Worm (Caenorhabditis elegans) whole organism, early embryonic: ENCODE results near the gene mdt-21.
A peak's percentile ranks its signal among the peaks of the same experiment; 100 is the strongest.
"Not testable (repeated sequence)": the region's sequence is repeated elsewhere in the genome, so short reads cannot be mapped to it uniquely, and the experiment has no call there.

Experiments
- B0310.2 ChIP-seq: sonication (generic microtip); optimal IDR thresholded peaks from 2 replicates; lab custom pipeline; 2016; ENCODE audit warnings: mild to moderate bottlenecking, missing genetic modification characterization, missing compliant biosample characterization
- F13C5.2 ChIP-seq: sonication (generic microtip); optimal IDR thresholded peaks from 2 replicates; lab custom pipeline; 2017; ENCODE audit warnings: mild to moderate bottlenecking, missing genetic modification characterization, inconsistent platforms, missing compliant biosample characterization
- aly-1 ChIP-seq: sonication (generic microtip); optimal IDR thresholded peaks from 2 replicates; lab custom pipeline; 2016; ENCODE audit warnings: missing genetic modification characterization, missing compliant biosample characterization
- ama-1 ChIP-seq: fragments of 150-350 bp; optimal IDR thresholded peaks from 2 replicates; lab custom pipeline; 2014
- ceh-13 ChIP-seq: fragments of 200-800 bp; sonication (Bioruptor generic); optimal IDR thresholded peaks from 2 replicates; lab custom pipeline; 2018; ENCODE audit warnings: mild to moderate bottlenecking, missing genetic modification characterization, missing compliant biosample characterization
- ceh-36 ChIP-seq: sonication (generic microtip); optimal IDR thresholded peaks from 2 replicates; lab custom pipeline; 2016; ENCODE audit warnings: missing genetic modification characterization, inconsistent platforms, missing compliant biosample characterization
- ets-7 ChIP-seq: sonication (generic microtip); optimal IDR thresholded peaks from 2 replicates; lab custom pipeline; 2016; ENCODE audit warnings: missing genotype, missing genetic modification characterization, missing compliant biosample characterization
- flt-1 ChIP-seq: fragments of 200-800 bp; sonication (Bioruptor generic); IDR thresholded peaks from 2 replicates; pipeline ENCODE4 v1.3.6; 2022; ENCODE audit warnings: missing genetic modification characterization, missing compliant biosample characterization
- hmbx-1 ChIP-seq: sonication (generic microtip); optimal IDR thresholded peaks from 2 replicates; lab custom pipeline; 2016; ENCODE audit warnings: mild to moderate bottlenecking, missing genetic modification characterization, missing compliant biosample characterization
- hmg-4 ChIP-seq: fragments of 200-800 bp; sonication (Bioruptor generic); optimal IDR thresholded peaks from 2 replicates; lab custom pipeline; 2018; ENCODE audit warnings: mild to moderate bottlenecking, missing genetic modification characterization, missing compliant biosample characterization
- hnd-1 ChIP-seq: sonication (generic microtip); optimal IDR thresholded peaks from 2 replicates; lab custom pipeline; 2016; ENCODE audit warnings: missing genetic modification characterization, missing compliant biosample characterization
- pes-1 ChIP-seq: fragments of 200-800 bp; sonication (Bioruptor generic); IDR thresholded peaks from 2 replicates; pipeline ENCODE4 v1.3.6; 2022; ENCODE audit warnings: missing genetic modification reagents, missing genetic modification characterization, missing compliant biosample characterization
- scrt-1 ChIP-seq: fragments of 200-800 bp; sonication (Bioruptor generic); IDR thresholded peaks from 2 replicates; pipeline ENCODE4 v1.3.6; 2022; ENCODE audit warnings: missing genetic modification characterization, missing compliant biosample characterization
- sea-1 ChIP-seq: fragments of 200-800 bp; sonication (Bioruptor generic); conservative IDR thresholded peaks from 2 replicates; pipeline ENCODE4 v1.3.6; 2022; ENCODE audit warnings: missing genetic modification characterization, missing compliant biosample characterization
- tbx-11 ChIP-seq: fragments of 200-800 bp; sonication (Bioruptor generic); IDR thresholded peaks from 2 replicates; pipeline ENCODE4 v1.3.6; 2022; ENCODE audit warnings: missing genetic modification characterization, missing compliant biosample characterization
- tbx-37 ChIP-seq: fragments of 200-800 bp; sonication (Bioruptor generic); conservative IDR thresholded peaks from 2 replicates; pipeline ENCODE4 v1.3.6; 2022; ENCODE audit warnings: missing genetic modification reagents, missing genetic modification characterization, missing compliant biosample characterization
- tra-4 ChIP-seq: sonication (generic microtip); optimal IDR thresholded peaks from 2 replicates; lab custom pipeline; 2017; ENCODE audit warnings: missing genetic modification characterization, missing compliant biosample characterization

mdt-21 gene

ce11 chrIII:11740868-11741267 lies 36.6 kb upstream of the mdt-21 start:
- TF ChIP-seq ets-7 (tag; lab: Kevin White, UChicago) (no peak), aly-1 (no peak), hmg-4 (GFP tag; lab: Kevin White, UChicago) (no peak), B0310.2 (no peak), ceh-13 (GFP tag; lab: Kevin White, UChicago) (no peak), F13C5.2 (no peak), tbx-37 (GFP tag; lab: Robert Waterston, UW) (no peak), scrt-1 (GFP tag; lab: Robert Waterston, UW) (no peak), sea-1 (GFP tag; lab: Robert Waterston, UW) (no peak), tra-4 (tag; lab: Kevin White, UChicago) (no peak), hnd-1 (no peak), tbx-11 (GFP tag; lab: Robert Waterston, UW) (no peak)

- no peak for TF ChIP-seq ceh-36 (tag; lab: Kevin White, UChicago)
- TF ChIP-seq scrt-1 (GFP tag; lab: Robert Waterston, UW): no peak
- no peak for TF ChIP-seq sea-1 (GFP tag; lab: Robert Waterston, UW)
- TF ChIP-seq ama-1 (lab: Kevin White, UChicago): no peak
- TF ChIP-seq F13C5.2: no peak
- TF ChIP-seq hnd-1: no peak
- TF ChIP-seq tbx-11 (GFP tag; lab: Robert Waterston, UW): no peak
- TF ChIP-seq flt-1: no peak
- TF ChIP-seq tra-4 (tag; lab: Kevin White, UChicago): no peak
- no peak for TF ChIP-seq ets-7 (tag; lab: Kevin White, UChicago)
Observed at ce11 chrIII:11742191-11742590, 35.2 kb upstream of the mdt-21 start.

- TF ChIP-seq flt-1: no peak
- no peak for TF ChIP-seq ets-7 (tag; lab: Kevin White, UChicago)
- peak; percentile 1 for TF ChIP-seq hnd-1
- TF ChIP-seq pes-1 (GFP tag; lab: Robert Waterston, UW): peak; percentile 59; the same call in 1 of the 2 replicates
- peak; percentile 86 for TF ChIP-seq tbx-37 (GFP tag; lab: Robert Waterston, UW)
- TF ChIP-seq ceh-13 (GFP tag; lab: Kevin White, UChicago): no peak
Observed at ce11 chrIII:11746718-11747117, 30.7 kb upstream of the mdt-21 start, which contains the start of gene mrt-2. mrt-2 (plus strand) TSS chrIII:11746766.

ce11 chrIII:11750232-11750631 lies 27.2 kb upstream of the mdt-21 start:
- TF ChIP-seq tra-4 (tag; lab: Kevin White, UChicago): no peak
- TF ChIP-seq tbx-37 (GFP tag; lab: Robert Waterston, UW): no peak
- TF ChIP-seq hnd-1: no peak
- TF ChIP-seq hmbx-1 (tag; lab: Kevin White, UChicago): no peak
- TF ChIP-seq pes-1 (GFP tag; lab: Robert Waterston, UW): no peak
- no peak for TF ChIP-seq ceh-13 (GFP tag; lab: Kevin White, UChicago)
- no peak for TF ChIP-seq B0310.2
- TF ChIP-seq ets-7 (tag; lab: Kevin White, UChicago): no peak
- no peak for TF ChIP-seq hmg-4 (GFP tag; lab: Kevin White, UChicago)
- TF ChIP-seq scrt-1 (GFP tag; lab: Robert Waterston, UW): no peak
- no peak for TF ChIP-seq flt-1
- no peak for TF ChIP-seq F13C5.2
- no peak for TF ChIP-seq aly-1
- no peak for TF ChIP-seq tbx-11 (GFP tag; lab: Robert Waterston, UW)
- TF ChIP-seq ama-1 (lab: Kevin White, UChicago): no peak
- TF ChIP-seq sea-1 (GFP tag; lab: Robert Waterston, UW): no peak
- no peak for TF ChIP-seq ceh-36 (tag; lab: Kevin White, UChicago)

ce11 chrIII:11750817-11751216 lies 26.6 kb upstream of the mdt-21 start:
- no peak for TF ChIP-seq scrt-1 (GFP tag; lab: Robert Waterston, UW)
- TF ChIP-seq tbx-37 (GFP tag; lab: Robert Waterston, UW): no peak
- no peak for TF ChIP-seq flt-1
- TF ChIP-seq aly-1: no peak
- no peak for TF ChIP-seq ceh-13 (GFP tag; lab: Kevin White, UChicago)
- TF ChIP-seq hmg-4 (GFP tag; lab: Kevin White, UChicago): no peak
- TF ChIP-seq ama-1 (lab: Kevin White, UChicago): no peak

- no peak for TF ChIP-seq hnd-1
- TF ChIP-seq B0310.2: no peak
Observed at ce11 chrIII:11757892-11758291, 19.5 kb upstream of the mdt-21 start.

- TF ChIP-seq B0310.2 (no peak), ceh-36 (tag; lab: Kevin White, UChicago) (no peak), aly-1 (no peak), scrt-1 (GFP tag; lab: Robert Waterston, UW) (no peak), ceh-13 (GFP tag; lab: Kevin White, UChicago) (no peak), flt-1 (no peak), sea-1 (GFP tag; lab: Robert Waterston, UW) (no peak), pes-1 (GFP tag; lab: Robert Waterston, UW) (no peak), hmg-4 (GFP tag; lab: Kevin White, UChicago) (no peak), hmbx-1 (tag; lab: Kevin White, UChicago) (no peak), hnd-1 (no peak)
Observed at ce11 chrIII:11760634-11761033, 16.8 kb upstream of the mdt-21 start.

- not testable (repeated sequence) for TF ChIP-seq ceh-36 (tag; lab: Kevin White, UChicago); aly-1; scrt-1 (GFP tag; lab: Robert Waterston, UW)
Observed at ce11 chrIII:11773581-11773980, 3.8 kb upstream of the mdt-21 start, which contains the start of gene gbf-1. gbf-1 (minus strand) TSS chrIII:11773681.
